Worm (Caenorhabditis elegans) whole organism, L4/young adult: ENCODE data around the gene K02E10.5.
A peak's percentile ranks its signal among the peaks of the same experiment; 100 is the strongest.

ENCODE experiments used
- W03F9.2 ChIP-seq: fragments of 150-350 bp; optimal IDR thresholded peaks from 2 replicates; lab custom pipeline; 2014; ENCODE audit warnings: missing biosample characterization, missing genetic modification characterization
- dao-5 ChIP-seq: sonication (generic microtip); optimal IDR thresholded peaks from 2 replicates; lab custom pipeline; 2016; ENCODE audit warnings: missing genotype, missing genetic modification characterization, moderate library complexity, missing compliant biosample characterization
- him-1 ChIP-seq: sonication (generic microtip); optimal IDR thresholded peaks from 2 replicates; lab custom pipeline; 2016; ENCODE audit warnings: missing genotype, missing genetic modification reagents, missing genetic modification characterization, missing compliant biosample characterization

K02E10.5 gene

DNA sequence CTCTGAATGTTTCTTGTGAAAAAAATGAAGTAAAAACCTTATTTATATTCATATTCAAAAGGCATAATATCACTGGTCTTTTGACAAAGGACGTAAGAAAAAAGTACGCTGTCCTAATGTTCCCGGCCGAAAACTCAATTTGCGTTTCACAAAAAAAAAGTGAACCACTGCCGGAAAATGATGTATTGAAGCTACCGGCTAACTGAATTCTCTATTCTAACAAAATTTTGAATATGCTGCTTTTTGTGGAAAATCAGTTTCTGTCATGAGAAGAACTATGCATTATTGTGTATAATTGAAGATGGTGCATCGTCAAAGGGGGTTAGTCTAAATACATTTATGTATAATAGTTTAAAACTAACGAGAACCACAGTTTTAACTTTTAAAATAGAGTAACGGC, 15.6 kb upstream of the K02E10.5 start:
- no peak for TF ChIP-seq W03F9.2 (tag; lab: Kevin White, UChicago)
- no peak for TF ChIP-seq dao-5
- TF ChIP-seq him-1 (tag; lab: Kevin White, UChicago): no peak

DNA sequence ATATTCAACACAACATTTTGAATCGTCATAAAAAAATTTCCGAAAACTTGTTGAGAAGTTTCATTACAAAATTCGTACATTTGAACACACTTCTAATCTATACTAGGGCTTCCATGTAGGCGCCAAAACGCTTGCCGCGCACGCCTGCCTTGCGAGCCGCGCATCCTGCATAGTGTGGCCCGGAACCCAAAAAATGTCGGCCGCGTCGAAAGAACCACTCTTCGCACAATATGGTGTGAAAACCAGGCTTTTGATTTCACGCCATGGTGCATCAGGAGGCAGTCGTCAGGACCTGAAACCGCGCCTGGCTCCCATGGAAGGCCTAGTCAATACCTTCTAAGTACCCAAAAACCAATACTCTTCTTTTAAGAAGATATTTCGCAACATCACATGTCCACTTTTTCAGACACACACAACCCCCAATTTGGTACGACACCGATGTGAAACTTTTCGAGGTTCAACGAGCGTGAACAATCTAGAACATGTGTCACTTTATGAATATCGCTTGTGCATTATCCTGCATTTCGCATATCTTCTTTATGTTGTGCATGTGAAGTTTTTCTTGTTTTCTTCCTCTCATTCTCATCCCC, 15.0 kb upstream of the K02E10.5 start:
- TF ChIP-seq him-1 (tag; lab: Kevin White, UChicago) (no peak), W03F9.2 (tag; lab: Kevin White, UChicago) (no peak), dao-5 (no peak)

DNA sequence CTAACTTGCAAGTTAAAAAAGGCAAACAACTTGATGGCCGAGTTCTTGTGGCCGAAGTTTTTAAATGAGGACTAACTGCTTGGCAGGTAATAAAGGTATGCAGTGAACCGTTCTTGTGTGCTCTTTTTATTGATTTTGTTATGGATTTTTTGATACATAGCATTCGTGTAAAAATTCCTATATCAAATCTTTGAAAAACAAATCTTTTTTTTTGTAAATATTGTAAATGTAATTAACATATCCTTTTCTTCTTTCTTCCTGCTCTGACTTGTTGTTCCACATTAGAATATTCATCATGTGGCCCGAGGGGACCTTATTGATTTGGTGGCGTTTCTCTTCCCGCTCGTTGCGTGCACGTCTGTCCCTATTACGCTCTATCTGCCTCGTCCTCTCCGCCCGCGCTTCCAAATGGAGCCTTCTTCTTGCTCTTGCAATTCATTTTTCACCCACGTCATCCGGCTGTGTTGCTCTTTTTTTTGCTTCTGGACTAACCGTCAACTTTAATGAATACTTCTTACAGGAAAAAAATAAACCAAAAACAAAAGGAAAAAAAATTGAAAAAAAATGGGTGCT, 9.9 kb upstream of the K02E10.5 start, which contains the start of gene hid-1:
TSS of gene hid-1 (plus strand) at position 523 of the 573 bp plus-strand sequence.
- TF ChIP-seq dao-5 (no peak), W03F9.2 (tag; lab: Kevin White, UChicago) (no peak), him-1 (tag; lab: Kevin White, UChicago) (peak; percentile 47)

DNA sequence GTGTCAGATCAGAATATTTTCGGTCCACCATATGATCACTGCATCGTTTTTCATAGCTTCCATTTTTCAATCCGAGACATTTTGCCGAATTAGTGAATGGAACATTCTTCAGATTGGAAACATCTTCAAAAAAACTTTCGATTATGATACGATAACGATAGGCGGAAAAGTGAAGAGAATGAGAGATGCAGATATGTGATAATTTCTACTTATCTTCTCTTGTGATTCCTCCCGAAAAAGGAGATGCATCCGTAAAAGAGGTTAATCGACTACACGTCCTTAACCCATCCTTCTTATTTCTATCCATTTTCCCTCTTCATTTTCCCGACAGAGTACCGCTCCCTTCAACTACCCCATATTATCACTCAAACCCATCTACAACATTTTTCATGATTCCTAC, 4.4 kb upstream of the K02E10.5 start, which contains the start of gene K02E10.4:
TSS of gene K02E10.4 (plus strand) at position 186 of the 400 bp plus-strand sequence.
- TF ChIP-seq W03F9.2 (tag; lab: Kevin White, UChicago) (no peak), him-1 (tag; lab: Kevin White, UChicago) (no peak), dao-5 (no peak)

DNA sequence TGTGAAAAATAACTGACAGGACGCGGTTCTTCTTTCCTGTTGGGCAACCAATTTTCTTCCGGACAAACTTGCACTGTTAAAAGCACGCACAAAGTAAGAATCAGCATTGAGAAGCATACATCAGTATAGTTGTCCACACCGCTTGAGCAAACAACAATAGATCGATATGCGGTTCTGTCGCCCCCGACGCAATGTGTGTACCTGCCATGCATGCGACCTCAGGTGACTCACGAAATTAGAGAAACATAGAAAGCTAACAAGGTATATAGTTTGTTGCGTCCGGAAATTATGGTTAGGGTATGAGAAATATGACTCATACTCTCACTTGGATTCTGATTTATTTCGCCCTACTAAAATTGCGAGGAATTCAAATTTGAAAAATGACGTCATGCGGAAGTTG, 3.9 kb upstream of the K02E10.5 start, which contains the start of gene K02E10.6:
TSS of gene K02E10.6 (minus strand) at position 149 of the 400 bp plus-strand sequence.
- TF ChIP-seq dao-5: no peak
- no peak for TF ChIP-seq W03F9.2 (tag; lab: Kevin White, UChicago)
- no peak for TF ChIP-seq him-1 (tag; lab: Kevin White, UChicago)

DNA sequence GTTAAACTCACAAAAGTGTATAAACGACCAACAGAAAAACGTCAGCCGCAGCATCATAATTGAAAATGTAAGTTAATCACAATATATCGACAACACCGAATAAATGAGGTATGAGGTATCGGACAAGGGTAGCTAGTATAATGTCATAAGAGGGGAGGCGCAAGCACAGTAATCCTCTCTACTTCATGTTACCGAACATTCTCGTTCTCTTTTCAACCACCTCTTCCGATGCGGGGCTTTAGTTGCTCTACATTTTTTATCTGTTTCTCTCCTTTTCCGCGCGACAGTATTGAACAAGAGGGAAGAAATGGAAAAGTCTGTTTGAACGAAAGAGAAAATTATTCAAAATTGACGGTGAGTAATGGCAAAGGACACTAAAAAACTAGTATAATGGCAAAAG, 2.9 kb downstream of the K02E10.5 start, which contains the start of gene R04B3.3:
TSS of gene R04B3.3 (minus strand) at position 101 of the 400 bp plus-strand sequence.
- TF ChIP-seq dao-5 (no peak), him-1 (tag; lab: Kevin White, UChicago) (no peak), W03F9.2 (tag; lab: Kevin White, UChicago) (no peak)

DNA sequence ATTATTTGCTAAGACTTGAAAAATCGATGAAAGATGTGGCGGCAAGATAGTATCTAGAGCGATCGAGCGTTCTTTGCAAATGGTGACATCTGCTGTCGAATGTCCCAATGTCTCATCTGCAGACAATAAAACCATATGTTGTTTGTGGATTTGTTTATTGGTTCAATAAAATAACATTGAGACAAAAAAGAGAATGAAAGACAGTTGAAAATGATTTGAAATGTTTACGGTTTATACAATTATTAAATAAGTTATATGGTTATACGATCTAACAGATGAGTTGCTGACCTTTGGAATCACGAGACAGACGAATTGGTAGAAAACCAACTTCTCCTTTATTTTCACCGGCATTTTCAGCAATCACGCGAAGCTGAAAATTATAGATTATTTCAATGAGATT, 5.1 kb downstream of the K02E10.5 start, which contains the start of gene R04B3.2:
TSS of gene R04B3.2 (minus strand) at position 101 of the 400 bp plus-strand sequence.
- TF ChIP-seq W03F9.2 (tag; lab: Kevin White, UChicago) (no peak), dao-5 (no peak), him-1 (tag; lab: Kevin White, UChicago) (no peak)

DNA sequence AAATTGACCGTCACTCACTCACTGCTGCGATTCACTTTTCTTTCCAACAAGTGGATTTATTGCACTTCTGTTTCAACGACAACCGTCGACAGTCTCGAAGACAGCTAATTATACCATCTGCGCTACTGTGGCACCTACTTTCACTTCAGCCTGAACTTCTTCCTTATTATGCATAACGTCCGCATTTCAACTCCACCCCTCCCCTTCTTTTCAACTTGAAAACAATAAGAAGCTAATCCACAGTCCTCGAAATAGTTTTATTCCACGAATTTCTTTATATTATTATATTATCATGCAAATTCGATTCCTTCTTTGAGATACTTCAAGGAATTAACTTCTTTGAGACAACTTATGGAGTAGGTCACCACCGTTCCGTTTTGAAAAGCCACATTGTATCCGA, 7.4 kb downstream of the K02E10.5 start, which contains the start of gene R04B3.1:
TSS of gene R04B3.1 (minus strand) at position 101 of the 400 bp plus-strand sequence.
- TF ChIP-seq him-1 (tag; lab: Kevin White, UChicago) (no peak), W03F9.2 (tag; lab: Kevin White, UChicago) (no peak), dao-5 (no peak)

DNA sequence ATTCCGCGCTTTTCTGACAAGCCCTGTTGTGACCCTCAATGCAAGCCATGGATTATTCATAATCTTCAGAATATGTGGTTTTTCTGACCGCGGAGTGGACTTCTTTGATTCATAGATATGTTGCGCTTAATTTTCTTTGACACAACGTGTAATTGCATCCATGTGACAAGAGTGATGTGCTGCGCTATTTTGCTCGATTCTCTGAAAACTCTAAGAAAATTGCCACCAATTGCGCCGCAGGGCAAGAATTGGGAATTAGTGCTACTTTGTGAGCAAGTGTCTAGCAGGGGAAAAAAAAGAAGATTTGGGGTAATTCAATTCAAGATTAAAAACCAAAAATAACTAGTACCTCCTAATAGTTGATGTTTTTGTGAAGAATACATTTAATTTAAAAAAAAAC, 14.7 kb downstream of the K02E10.5 start:
- TF ChIP-seq W03F9.2 (tag; lab: Kevin White, UChicago): no peak
- no peak for TF ChIP-seq dao-5
- no peak for TF ChIP-seq him-1 (tag; lab: Kevin White, UChicago)

DNA sequence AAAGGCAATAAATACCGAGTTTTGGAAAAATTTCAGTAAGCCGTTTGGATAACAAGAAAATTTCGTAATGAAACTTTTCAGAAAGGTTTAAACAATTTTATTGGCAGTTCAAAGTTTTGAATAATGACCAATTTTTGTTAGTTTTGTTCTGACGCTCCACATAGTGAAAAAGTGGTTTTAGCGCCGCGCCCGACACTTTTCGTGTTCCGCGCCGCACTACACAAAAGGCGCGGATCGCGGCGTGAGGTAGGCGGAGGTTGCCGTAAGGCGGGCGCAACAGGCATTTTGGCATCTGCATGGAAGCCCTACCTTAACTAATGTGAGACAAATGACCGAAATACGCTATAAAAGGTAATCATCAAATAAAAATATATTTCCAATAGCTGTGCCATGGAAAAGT, 17.0 kb downstream of the K02E10.5 start:
- TF ChIP-seq W03F9.2 (tag; lab: Kevin White, UChicago): no peak
- no peak for TF ChIP-seq him-1 (tag; lab: Kevin White, UChicago)
- no peak for TF ChIP-seq dao-5

DNA sequence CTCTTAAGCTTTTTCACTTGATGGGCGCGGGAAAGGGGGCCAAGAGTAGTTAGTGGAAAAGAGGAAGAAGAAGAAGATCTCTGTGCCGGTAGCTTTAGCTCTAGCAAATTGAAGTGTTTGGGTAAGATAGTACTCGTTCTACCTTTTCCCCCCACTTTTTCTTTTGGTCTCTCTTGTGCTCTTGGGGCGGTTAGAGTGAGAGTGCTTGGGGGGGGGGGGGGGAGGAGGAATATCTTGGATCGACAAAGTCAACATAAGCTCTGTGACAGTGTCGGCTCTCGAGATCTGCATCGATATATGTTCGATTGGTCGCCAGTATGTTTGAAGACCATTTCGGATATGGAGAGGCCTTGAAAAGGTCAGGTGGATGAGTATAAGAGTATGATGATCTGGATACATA, 18.9 kb downstream of the K02E10.5 start, which contains the start of gene fox-1:
TSS of gene fox-1 (minus strand) at position 101 of the 400 bp plus-strand sequence.
- TF ChIP-seq W03F9.2 (tag; lab: Kevin White, UChicago) (no peak), him-1 (tag; lab: Kevin White, UChicago) (no peak), dao-5 (no peak)

DNA sequence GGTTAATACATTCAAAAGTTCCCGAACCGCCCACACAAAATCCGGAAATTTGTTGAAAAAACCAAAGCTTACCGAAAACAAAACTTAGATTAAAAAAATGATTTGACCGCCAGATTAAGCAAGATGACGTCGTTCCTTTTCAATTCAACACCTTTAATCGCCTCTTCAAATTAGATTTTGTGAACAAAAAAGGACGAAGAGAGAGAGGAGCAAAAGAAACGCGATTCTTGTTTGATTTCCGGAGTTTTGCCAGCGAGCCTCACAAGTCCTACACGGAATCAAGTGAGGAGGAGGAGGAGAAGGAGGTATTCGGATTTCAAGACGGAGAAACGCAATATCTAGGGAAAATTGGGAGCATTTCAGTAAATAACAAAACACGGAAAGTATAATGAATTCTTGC, 21.3 kb downstream of the K02E10.5 start:
- TF ChIP-seq him-1 (tag; lab: Kevin White, UChicago) (no peak), W03F9.2 (tag; lab: Kevin White, UChicago) (no peak), dao-5 (no peak)

DNA sequence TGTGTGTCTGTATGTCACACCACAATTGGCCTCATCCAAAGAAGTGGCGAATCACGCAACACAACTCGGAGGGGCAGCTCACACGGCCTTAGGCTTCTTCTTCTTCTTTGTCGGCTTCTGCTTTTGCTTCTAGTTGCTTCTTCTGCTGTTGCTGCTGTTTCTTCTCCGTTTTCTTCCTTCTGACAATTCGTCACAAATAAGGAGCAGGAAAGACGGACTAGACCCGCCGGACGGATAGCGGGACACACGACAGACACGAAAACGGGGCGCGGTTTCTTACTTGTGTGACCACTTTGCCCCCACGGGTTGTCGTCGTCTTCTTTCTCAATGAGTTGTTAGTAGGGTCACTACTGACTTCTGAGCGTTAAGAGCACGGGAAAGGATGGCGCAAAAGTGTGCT, 22.6 kb downstream of the K02E10.5 start:
- TF ChIP-seq dao-5 (no peak), him-1 (tag; lab: Kevin White, UChicago) (peak; percentile 3)

DNA sequence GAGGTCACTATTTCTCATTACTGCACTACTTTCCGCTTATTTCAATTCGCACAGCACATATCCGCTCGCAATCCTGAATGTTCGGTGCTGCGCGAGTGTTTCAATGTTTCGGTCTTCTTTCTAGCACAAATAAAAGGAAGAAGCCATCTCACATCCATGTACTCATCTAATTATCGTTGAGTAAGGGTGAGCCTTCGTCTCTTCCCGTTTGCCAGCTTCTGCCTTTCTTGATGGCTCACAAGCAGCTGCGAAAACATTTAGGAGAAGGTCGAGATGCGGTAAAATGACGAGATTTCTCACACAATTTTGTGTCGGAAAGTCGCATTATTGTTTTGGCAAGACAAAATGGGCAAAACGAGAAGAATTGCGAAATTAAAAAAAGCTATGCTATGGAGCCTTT, 23.8 kb downstream of the K02E10.5 start:
- TF ChIP-seq W03F9.2 (tag; lab: Kevin White, UChicago): no peak
- no peak for TF ChIP-seq dao-5
- TF ChIP-seq him-1 (tag; lab: Kevin White, UChicago): no peak
